Worm (Caenorhabditis elegans): ENCODE results near the gene C06E1.7.

- TF ChIP-seq flt-1 (GFP tag; IDR thresholded peaks at IDR 0.05): no peak
- no peak for TF ChIP-seq med-1 (GFP tag; optimal IDR thresholded peaks at IDR 0.05; ENCODE audit: insufficient read depth)
- TF ChIP-seq tab-1 (GFP tag; IDR thresholded peaks at IDR 0.05): no peak
- no peak for TF ChIP-seq T22C8.4 (GFP tag; IDR thresholded peaks at IDR 0.05)
- TF ChIP-seq ztf-29 (GFP tag; IDR thresholded peaks at IDR 0.05): no peak
- no peak for TF ChIP-seq cog-1 (tag; optimal IDR thresholded peaks at IDR 0.05)
- no peak for TF ChIP-seq ztf-23 (GFP tag; IDR thresholded peaks at IDR 0.05)
These were observed 41.8 kb downstream of the C06E1.7 start for ce11 chrIII:8551705-8552104.

Measured in whole organism, midembryonic.